Fruit fly (Drosophila melanogaster) Kc167 (cell line): Measurements from ENCODE around the gene CG16995.

Experiments
- Myc ChIP-seq: fragments of >200 bp; optimal IDR thresholded peaks from 2 replicates; lab custom pipeline; 2017; ENCODE audit warnings: missing external identifiers
- h ChIP-seq: fragments of >200 bp; optimal IDR thresholded peaks from 3 replicates; lab custom pipeline; 2018; ENCODE audit warnings: missing external identifiers
- insv ChIP-seq: fragments of >200 bp; optimal IDR thresholded peaks from 3 replicates; lab custom pipeline; 2018; ENCODE audit warnings: missing external identifiers
- psq ChIP-seq: fragments of >200 bp; optimal IDR thresholded peaks from 2 replicates; lab custom pipeline; 2017; ENCODE audit warnings: missing external identifiers
- ttk ChIP-seq: sonication (Bioruptor generic); optimal IDR thresholded peaks from 2 replicates; lab custom pipeline; 2017; ENCODE audit warnings: missing external identifiers

dm6 chr2L:2269040-2269439, 38.7 kb upstream of the CG16995 start, which contains the start of gene CG17242:
- TF ChIP-seq insv (lab: Kevin White, UChicago) (no peak), ttk (lab: Kevin White, UChicago) (no peak), psq (no peak), h (no peak), Myc (lab: Kevin White, UChicago) (no peak)
